Worm (Caenorhabditis elegans): ENCODE data around the gene F28A12.10.

The F28A12.10 gene

DNA sequence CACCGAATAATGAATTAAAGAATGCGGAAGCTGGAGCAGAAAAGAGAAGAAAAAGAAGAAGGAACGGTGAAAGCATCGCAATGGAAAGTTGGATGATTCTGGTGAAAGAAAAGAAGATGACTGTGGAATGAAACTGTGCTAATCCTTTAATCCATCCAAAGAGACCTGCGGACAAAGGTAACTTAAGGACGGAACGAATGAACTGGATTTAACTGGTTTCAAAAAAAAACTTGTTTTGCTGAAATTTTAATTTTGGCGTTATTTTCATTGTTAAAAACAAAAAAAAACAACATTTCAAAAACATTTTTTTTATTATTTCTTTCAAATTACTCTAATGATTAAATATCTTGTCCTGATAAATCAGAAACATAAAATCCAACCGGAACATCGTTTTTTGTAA, 659 bp downstream of the F28A12.10 start, which contains the start of gene grl-12:
TSS of gene grl-12 (minus strand) at position 101 of the 400 bp plus-strand sequence.
- TF ChIP-seq ztf-29 (GFP tag; IDR thresholded peaks at IDR 0.05) (no peak), cog-1 (tag; optimal IDR thresholded peaks at IDR 0.05) (no peak), flt-1 (GFP tag; IDR thresholded peaks at IDR 0.05) (no peak), ref-1 (GFP tag; conservative IDR thresholded peaks at IDR 0.05) (no peak), tab-1 (GFP tag; IDR thresholded peaks at IDR 0.05) (no peak), med-1 (GFP tag; optimal IDR thresholded peaks at IDR 0.05; ENCODE audit: insufficient read depth) (no peak), T22C8.4 (GFP tag; IDR thresholded peaks at IDR 0.05) (no peak), klf-2 (GFP tag; conservative IDR thresholded peaks at IDR 0.05) (no peak), ztf-23 (GFP tag; IDR thresholded peaks at IDR 0.05) (no peak)

DNA sequence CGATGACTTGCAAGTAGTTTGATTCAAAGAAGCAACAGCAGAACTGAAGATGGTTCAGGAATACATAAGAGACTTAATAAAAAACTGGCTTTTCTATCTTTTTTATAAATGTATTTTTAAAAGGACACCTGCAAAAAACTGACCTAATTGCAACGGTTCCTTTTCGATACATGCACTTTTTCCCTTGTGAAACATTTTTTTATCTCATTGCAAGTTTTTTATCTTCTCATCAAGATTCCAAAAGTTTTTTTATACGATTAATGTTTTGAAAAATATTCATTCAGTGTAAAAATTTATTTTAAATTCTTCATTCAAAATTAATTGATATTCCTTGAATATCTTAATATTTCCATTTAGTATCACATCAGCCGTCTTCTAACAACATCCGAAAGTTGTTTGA, 2.0 kb downstream of the F28A12.10 start, which contains the start of gene oac-29:
TSS of gene oac-29 (minus strand) at position 101 of the 400 bp plus-strand sequence.
- TF ChIP-seq T22C8.4 (GFP tag; IDR thresholded peaks at IDR 0.05), result no peak
- TF ChIP-seq ztf-23 (GFP tag; IDR thresholded peaks at IDR 0.05), result no peak
- no peak for TF ChIP-seq klf-2 (GFP tag; conservative IDR thresholded peaks at IDR 0.05)
- TF ChIP-seq flt-1 (GFP tag; IDR thresholded peaks at IDR 0.05), result no peak

DNA sequence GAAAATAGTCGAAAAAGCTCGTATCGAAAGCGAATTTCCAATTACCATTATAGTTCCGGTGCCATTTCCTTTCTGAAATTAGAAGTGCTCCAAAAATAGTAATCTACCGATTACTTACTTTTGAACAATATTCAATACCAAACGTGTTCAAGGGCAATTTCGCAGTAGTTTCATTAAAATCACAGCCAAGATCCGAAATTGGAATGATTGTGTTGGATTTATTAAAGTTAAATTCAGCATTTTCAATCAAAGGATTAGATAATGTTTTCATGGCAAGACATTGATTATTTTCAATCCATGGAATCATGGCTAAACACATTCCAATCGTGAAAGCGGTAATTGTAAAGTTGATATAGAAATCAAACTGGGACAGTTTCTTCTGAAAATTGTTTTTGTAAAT, 4.8 kb downstream of the F28A12.10 start:
- TF ChIP-seq ztf-23 (GFP tag; IDR thresholded peaks at IDR 0.05) (no peak), ref-1 (GFP tag; conservative IDR thresholded peaks at IDR 0.05) (no peak), klf-2 (GFP tag; conservative IDR thresholded peaks at IDR 0.05) (no peak), flt-1 (GFP tag; IDR thresholded peaks at IDR 0.05) (no peak), cog-1 (tag; optimal IDR thresholded peaks at IDR 0.05) (no peak), tab-1 (GFP tag; IDR thresholded peaks at IDR 0.05) (no peak), med-1 (GFP tag; optimal IDR thresholded peaks at IDR 0.05; ENCODE audit: insufficient read depth) (no peak), T22C8.4 (GFP tag; IDR thresholded peaks at IDR 0.05) (no peak), ztf-29 (GFP tag; IDR thresholded peaks at IDR 0.05) (no peak)

DNA sequence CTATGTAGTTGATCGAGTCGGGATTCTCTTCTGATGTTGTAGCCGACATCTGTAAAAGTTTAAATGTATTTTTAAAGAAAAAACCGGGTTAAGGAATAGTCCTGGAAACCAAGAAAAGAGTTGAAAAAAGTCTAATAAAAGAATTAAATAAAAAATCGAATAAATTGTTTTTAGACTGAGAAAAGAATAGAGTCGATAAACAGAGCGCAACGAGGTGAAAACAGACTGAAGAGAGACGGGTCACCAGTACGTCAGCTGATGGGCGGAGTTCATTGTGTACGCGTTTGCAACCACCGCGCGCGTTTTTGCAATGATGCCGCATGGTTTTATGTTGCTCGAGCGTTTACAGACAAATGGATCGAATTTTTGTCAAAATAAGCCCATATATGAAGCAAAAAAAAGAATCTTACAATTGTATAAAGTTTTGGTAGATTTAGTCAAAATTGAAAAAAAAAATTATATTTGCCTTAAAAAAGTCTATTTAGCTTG, 6.2 kb downstream of the F28A12.10 start, which contains the start of gene atg-18:
TSS of gene atg-18 (minus strand) at position 51 of the 489 bp plus-strand sequence.
- peak; percentile 51; the same call in 1 of the 2 replicates for TF ChIP-seq klf-2 (GFP tag; conservative IDR thresholded peaks at IDR 0.05)
- peak; percentile 68; the same call in 1 of the 2 replicates for TF ChIP-seq ztf-23 (GFP tag; IDR thresholded peaks at IDR 0.05)
- TF ChIP-seq ztf-29 (GFP tag; IDR thresholded peaks at IDR 0.05), result peak; percentile 58; the same call in 1 of the 2 replicates
- peak; percentile 78 for TF ChIP-seq med-1 (GFP tag; optimal IDR thresholded peaks at IDR 0.05; ENCODE audit: insufficient read depth)
- TF ChIP-seq cog-1 (tag; optimal IDR thresholded peaks at IDR 0.05), result peak; percentile 2
- TF ChIP-seq ref-1 (GFP tag; conservative IDR thresholded peaks at IDR 0.05), result no peak
- TF ChIP-seq flt-1 (GFP tag; IDR thresholded peaks at IDR 0.05), result no peak
- TF ChIP-seq tab-1 (GFP tag; IDR thresholded peaks at IDR 0.05), result no peak
- no peak for TF ChIP-seq T22C8.4 (GFP tag; IDR thresholded peaks at IDR 0.05)

DNA sequence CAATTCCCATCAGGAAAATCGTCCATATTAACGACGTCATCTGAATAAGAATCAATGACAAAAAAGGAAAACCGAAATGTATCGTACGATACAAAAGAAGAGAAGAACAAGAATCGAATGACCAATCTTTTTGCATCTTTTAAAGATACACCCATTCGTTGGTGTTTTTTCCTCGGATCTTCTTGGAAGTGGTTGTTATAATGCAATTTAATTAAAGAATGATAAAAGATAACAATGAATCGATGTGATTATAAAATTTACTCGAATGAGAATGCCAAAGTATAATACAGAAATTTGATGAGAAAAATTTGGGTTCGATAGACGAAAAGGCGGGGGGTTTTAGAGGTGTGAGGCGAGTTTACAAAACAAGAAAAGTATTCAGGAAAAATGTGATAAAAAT, 8.5 kb downstream of the F28A12.10 start, which contains the start of gene F41E6.12:
TSS of gene F41E6.12 (minus strand) at position 101 of the 400 bp plus-strand sequence.
- TF ChIP-seq tab-1 (GFP tag; IDR thresholded peaks at IDR 0.05) (no peak), med-1 (GFP tag; optimal IDR thresholded peaks at IDR 0.05; ENCODE audit: insufficient read depth) (no peak), flt-1 (GFP tag; IDR thresholded peaks at IDR 0.05) (no peak), ztf-23 (GFP tag; IDR thresholded peaks at IDR 0.05) (no peak), T22C8.4 (GFP tag; IDR thresholded peaks at IDR 0.05) (no peak), cog-1 (tag; optimal IDR thresholded peaks at IDR 0.05) (no peak), klf-2 (GFP tag; conservative IDR thresholded peaks at IDR 0.05) (no peak), ztf-29 (GFP tag; IDR thresholded peaks at IDR 0.05) (no peak), ref-1 (GFP tag; conservative IDR thresholded peaks at IDR 0.05) (no peak)

DNA sequence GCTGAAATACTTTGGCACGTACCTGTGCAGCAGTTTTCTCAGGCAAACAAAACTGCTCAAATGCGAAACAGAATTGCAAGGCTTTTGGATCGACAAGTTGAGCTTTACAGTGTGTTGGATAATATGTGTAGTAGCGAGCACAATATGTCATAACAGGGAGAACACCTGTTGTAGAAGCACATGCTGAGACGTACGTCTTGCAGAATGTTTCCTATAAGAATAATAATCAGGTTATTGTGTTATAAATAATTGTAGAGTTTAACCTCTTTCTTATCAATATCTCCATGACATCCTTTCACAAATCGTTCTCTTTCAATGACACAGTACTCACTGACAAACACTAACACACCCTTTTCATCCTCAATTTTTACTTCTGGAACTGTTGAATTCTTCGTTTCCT, 10.0 kb downstream of the F28A12.10 start:
- TF ChIP-seq tab-1 (GFP tag; IDR thresholded peaks at IDR 0.05) (no peak), klf-2 (GFP tag; conservative IDR thresholded peaks at IDR 0.05) (no peak), ref-1 (GFP tag; conservative IDR thresholded peaks at IDR 0.05) (no peak), flt-1 (GFP tag; IDR thresholded peaks at IDR 0.05) (no peak), T22C8.4 (GFP tag; IDR thresholded peaks at IDR 0.05) (no peak)

DNA sequence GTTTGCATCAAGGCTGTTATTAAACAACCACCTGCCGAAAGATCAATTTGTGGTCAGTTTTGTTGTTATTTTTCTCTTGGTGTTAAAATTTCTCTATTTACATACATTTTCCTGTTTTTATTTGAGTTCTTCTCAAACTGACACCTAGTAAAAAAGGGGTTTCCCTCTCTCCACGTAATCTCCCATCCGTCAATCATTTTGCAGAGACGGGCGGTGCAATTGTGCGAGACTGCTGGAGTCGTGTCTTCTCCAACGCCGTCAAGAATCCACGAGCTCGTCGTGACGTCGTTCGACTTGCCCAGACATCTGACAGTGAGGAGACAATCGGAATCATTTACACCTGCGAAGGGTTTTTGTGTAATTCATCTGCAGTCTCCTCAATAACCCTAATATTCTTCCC, 11.2 kb downstream of the F28A12.10 start:
- no peak for TF ChIP-seq tab-1 (GFP tag; IDR thresholded peaks at IDR 0.05)
- no peak for TF ChIP-seq ref-1 (GFP tag; conservative IDR thresholded peaks at IDR 0.05)
- TF ChIP-seq ztf-23 (GFP tag; IDR thresholded peaks at IDR 0.05), result no peak
- TF ChIP-seq klf-2 (GFP tag; conservative IDR thresholded peaks at IDR 0.05), result no peak
- TF ChIP-seq ztf-29 (GFP tag; IDR thresholded peaks at IDR 0.05), result no peak
- no peak for TF ChIP-seq T22C8.4 (GFP tag; IDR thresholded peaks at IDR 0.05)
- no peak for TF ChIP-seq med-1 (GFP tag; optimal IDR thresholded peaks at IDR 0.05; ENCODE audit: insufficient read depth)

DNA sequence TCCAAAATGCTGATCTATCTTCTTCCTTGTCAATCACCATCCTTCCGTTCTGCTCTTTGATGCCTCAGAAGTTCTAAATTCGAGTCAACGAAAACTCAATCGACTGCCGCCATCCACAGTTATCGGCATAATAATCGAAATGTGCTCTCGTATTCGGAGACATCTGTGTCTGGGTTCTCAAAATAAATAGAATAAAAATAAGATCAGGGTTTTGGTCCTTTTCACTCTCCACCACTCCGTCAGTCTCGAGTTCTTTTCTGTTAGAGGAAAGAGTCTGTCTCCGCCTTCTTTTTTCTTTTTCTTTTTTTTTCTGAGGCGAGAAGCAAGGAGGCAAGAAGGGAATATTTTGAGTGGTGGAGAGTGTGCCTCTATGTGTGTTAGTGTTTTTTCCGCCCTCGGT, 13.8 kb downstream of the F28A12.10 start, which contains the start of gene F41E6.17:
TSS of gene F41E6.17 (plus strand) at position 348 of the 400 bp plus-strand sequence.
- TF ChIP-seq tab-1 (GFP tag; IDR thresholded peaks at IDR 0.05) (no peak), T22C8.4 (GFP tag; IDR thresholded peaks at IDR 0.05) (no peak), klf-2 (GFP tag; conservative IDR thresholded peaks at IDR 0.05) (no peak), flt-1 (GFP tag; IDR thresholded peaks at IDR 0.05) (no peak), cog-1 (tag; optimal IDR thresholded peaks at IDR 0.05) (no peak), med-1 (GFP tag; optimal IDR thresholded peaks at IDR 0.05; ENCODE audit: insufficient read depth) (no peak), ztf-29 (GFP tag; IDR thresholded peaks at IDR 0.05) (no peak), ref-1 (GFP tag; conservative IDR thresholded peaks at IDR 0.05) (no peak), ztf-23 (GFP tag; IDR thresholded peaks at IDR 0.05) (no peak)

DNA sequence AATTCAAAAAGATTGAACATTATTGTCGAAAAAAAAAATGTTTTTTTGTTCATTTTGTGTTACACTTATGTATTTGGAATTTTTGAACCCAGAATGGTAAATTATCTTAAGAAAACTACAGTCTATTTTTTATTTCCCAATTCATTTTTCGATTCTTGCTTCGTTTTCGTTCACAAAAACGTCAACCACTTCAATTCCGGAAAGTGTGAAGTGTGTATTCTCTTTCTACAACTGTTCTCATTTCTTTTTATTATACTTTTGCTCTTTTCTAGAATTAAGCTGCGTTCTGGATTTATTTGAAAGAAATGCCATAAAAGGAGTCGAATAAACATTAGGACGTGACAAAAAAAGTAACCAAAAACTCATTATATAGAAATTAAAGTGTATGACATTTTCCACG, 15.3 kb downstream of the F28A12.10 start, which contains the start of gene F41E6.1:
TSS of gene F41E6.1 (plus strand) at position 301 of the 400 bp plus-strand sequence.
- TF ChIP-seq klf-2 (GFP tag; conservative IDR thresholded peaks at IDR 0.05) (no peak), cog-1 (tag; optimal IDR thresholded peaks at IDR 0.05) (no peak), tab-1 (GFP tag; IDR thresholded peaks at IDR 0.05) (no peak), med-1 (GFP tag; optimal IDR thresholded peaks at IDR 0.05; ENCODE audit: insufficient read depth) (no peak), T22C8.4 (GFP tag; IDR thresholded peaks at IDR 0.05) (no peak), ref-1 (GFP tag; conservative IDR thresholded peaks at IDR 0.05) (no peak), ztf-29 (GFP tag; IDR thresholded peaks at IDR 0.05) (no peak), ztf-23 (GFP tag; IDR thresholded peaks at IDR 0.05) (no peak), flt-1 (GFP tag; IDR thresholded peaks at IDR 0.05) (no peak)
